Worm (Caenorhabditis elegans) whole organism, L3 larva: ENCODE data around the gene ddx-17.

Experiments
- R02D3.7 ChIP-seq: fragments of 150-350 bp; optimal IDR thresholded peaks from 2 replicates; lab custom pipeline; 2014; ENCODE audit warnings: missing biosample characterization, missing genetic modification characterization
- ZK546.5 ChIP-seq: sonication (generic microtip); optimal IDR thresholded peaks from 2 replicates; lab custom pipeline; 2017; ENCODE audit warnings: missing biosample characterization, missing genetic modification characterization
- aly-2 ChIP-seq: fragments of 150-350 bp; optimal IDR thresholded peaks from 2 replicates; lab custom pipeline; 2014; ENCODE audit warnings: missing biosample characterization, missing genetic modification characterization
- ama-1 ChIP-seq: fragments of 150-350 bp; optimal IDR thresholded peaks from 2 replicates; lab custom pipeline; 2018
- ceh-28 ChIP-seq: fragments of 150-350 bp; optimal IDR thresholded peaks from 2 replicates; lab custom pipeline; 2014; ENCODE audit warnings: missing biosample characterization, missing genetic modification reagents, missing genetic modification characterization
- ceh-82 ChIP-seq: fragments of 150-350 bp; optimal IDR thresholded peaks from 2 replicates; lab custom pipeline; 2014; ENCODE audit warnings: missing biosample characterization, missing genetic modification characterization
- ceh-9 ChIP-seq: sonication (generic microtip); optimal IDR thresholded peaks from 2 replicates; lab custom pipeline; 2018; ENCODE audit warnings: missing biosample characterization, missing genetic modification characterization
- daf-12 ChIP-seq: fragments of 150-350 bp; optimal IDR thresholded peaks from 2 replicates; lab custom pipeline; 2014; ENCODE audit warnings: missing biosample characterization, missing genetic modification reagents, missing genetic modification characterization
- egl-27 ChIP-seq: sonication (generic microtip); optimal IDR thresholded peaks from 4 replicates; lab custom pipeline; 2017; ENCODE audit warnings: missing biosample characterization, missing genetic modification reagents, missing genetic modification characterization
- elt-1 ChIP-seq: fragments of 150-350 bp; optimal IDR thresholded peaks from 2 replicates; lab custom pipeline; 2014; ENCODE audit warnings: missing biosample characterization, missing genetic modification characterization
- elt-2 ChIP-seq: sonication (generic microtip); optimal IDR thresholded peaks from 2 replicates; lab custom pipeline; 2016; ENCODE audit warnings: missing genetic modification reagents, mild to moderate bottlenecking, missing genetic modification characterization, missing compliant biosample characterization
- elt-3 ChIP-seq, 3 experiments: fragments of 150-350 bp in 1 of 3; sonication (generic microtip) in 2 of 3; optimal IDR thresholded peaks; 2 replicates in 2 of 3; 4 replicates in 1 of 3; lab custom pipeline; 2014 to 2017; ENCODE audit warnings: missing biosample characterization in 3 of 3, missing genetic modification characterization in 3 of 3
- eor-1 ChIP-seq, 2 experiments: fragments of 150-350 bp; optimal IDR thresholded peaks; 2 replicates each; lab custom pipeline; 2014 to 2018; ENCODE audit warnings: missing biosample characterization in 2 of 2, missing genetic modification characterization in 2 of 2
- fkh-10 ChIP-seq: sonication (generic microtip); optimal IDR thresholded peaks from 2 replicates; lab custom pipeline; 2017; ENCODE audit warnings: missing biosample characterization, missing genetic modification reagents, missing genetic modification characterization
- fkh-2 ChIP-seq: fragments of 150-350 bp; optimal IDR thresholded peaks from 2 replicates; lab custom pipeline; 2014; ENCODE audit warnings: missing biosample characterization, missing genetic modification reagents, missing genetic modification characterization
- fos-1 ChIP-seq: fragments of 150-350 bp; optimal IDR thresholded peaks from 2 replicates; lab custom pipeline; 2014; ENCODE audit warnings: missing biosample characterization, missing genetic modification characterization
- hmg-11 ChIP-seq: sonication (generic microtip); optimal IDR thresholded peaks from 2 replicates; lab custom pipeline; 2016; ENCODE audit warnings: missing genetic modification characterization, missing compliant biosample characterization
- jun-1 ChIP-seq: fragments of 150-350 bp; optimal IDR thresholded peaks from 2 replicates; lab custom pipeline; 2014; ENCODE audit warnings: missing biosample characterization, missing genetic modification reagents, missing genetic modification characterization
- lin-15B ChIP-seq: fragments of 150-350 bp; optimal IDR thresholded peaks from 2 replicates; lab custom pipeline; 2014; ENCODE audit warnings: missing biosample characterization, missing genetic modification characterization
- lin-39 ChIP-seq: fragments of 150-350 bp; optimal IDR thresholded peaks from 2 replicates; lab custom pipeline; 2018; ENCODE audit warnings: missing biosample characterization, missing genetic modification reagents, missing genetic modification characterization
- mdl-1 ChIP-seq: fragments of 150-350 bp; optimal IDR thresholded peaks from 2 replicates; lab custom pipeline; 2014; ENCODE audit warnings: missing biosample characterization, missing genetic modification characterization
- nfya-1 ChIP-seq: sonication (generic microtip); optimal IDR thresholded peaks from 2 replicates; lab custom pipeline; 2017; ENCODE audit warnings: missing genetic modification characterization, mild to moderate bottlenecking, missing compliant biosample characterization, antibody characterized with exemption, moderate library complexity; ENCODE audit not compliant: insufficient read depth
- nhr-11 ChIP-seq: fragments of 150-350 bp; optimal IDR thresholded peaks from 2 replicates; lab custom pipeline; 2014; ENCODE audit warnings: missing biosample characterization, missing genetic modification characterization
- nhr-12 ChIP-seq: fragments of 150-350 bp; optimal IDR thresholded peaks from 2 replicates; lab custom pipeline; 2014; ENCODE audit warnings: missing biosample characterization, missing genetic modification characterization
- nhr-23 ChIP-seq: fragments of 150-350 bp; optimal IDR thresholded peaks from 2 replicates; lab custom pipeline; 2014; ENCODE audit warnings: missing biosample characterization, missing genetic modification reagents, missing genetic modification characterization
- nhr-25 ChIP-seq: sonication (generic microtip); optimal IDR thresholded peaks from 2 replicates; lab custom pipeline; 2017; ENCODE audit warnings: missing biosample characterization, missing genetic modification characterization
- nhr-28 ChIP-seq: fragments of 150-350 bp; optimal IDR thresholded peaks from 2 replicates; lab custom pipeline; 2014; ENCODE audit warnings: missing biosample characterization, missing genetic modification characterization
- nhr-43 ChIP-seq: sonication (generic microtip); optimal IDR thresholded peaks from 2 replicates; lab custom pipeline; 2016; ENCODE audit warnings: mild to moderate bottlenecking, missing genetic modification characterization, missing compliant biosample characterization; ENCODE audit not compliant: poor library complexity, severe bottlenecking
- nhr-67 ChIP-seq: fragments of 150-350 bp; optimal IDR thresholded peaks from 2 replicates; lab custom pipeline; 2014; ENCODE audit warnings: missing biosample characterization, missing genetic modification characterization
- nhr-76 ChIP-seq: fragments of 150-350 bp; sonication (generic microtip); optimal IDR thresholded peaks from 5 replicates; lab custom pipeline; 2014; ENCODE audit warnings: missing biosample characterization, missing genetic modification characterization
- nhr-77 ChIP-seq: fragments of 150-350 bp; optimal IDR thresholded peaks from 2 replicates; lab custom pipeline; 2014; ENCODE audit warnings: missing biosample characterization, missing genetic modification characterization
- pha-4 ChIP-seq: fragments of 150-350 bp; optimal IDR thresholded peaks from 2 replicates; lab custom pipeline; 2014; ENCODE audit warnings: missing biosample characterization, missing genetic modification reagents, missing genetic modification characterization
- pqm-1 ChIP-seq: fragments of 150-350 bp; optimal IDR thresholded peaks from 2 replicates; lab custom pipeline; 2017; ENCODE audit warnings: missing biosample characterization, missing genetic modification characterization, inconsistent platforms
- sea-2 ChIP-seq: fragments of 150-350 bp; sonication (generic microtip); optimal IDR thresholded peaks from 4 replicates; lab custom pipeline; 2014; ENCODE audit warnings: missing biosample characterization, missing genetic modification reagents, missing genetic modification characterization
- skn-1 ChIP-seq: fragments of 150-350 bp; optimal IDR thresholded peaks from 2 replicates; lab custom pipeline; 2014; ENCODE audit warnings: missing biosample characterization, missing genetic modification characterization
- snpc-4 ChIP-seq: fragments of 150-350 bp; optimal IDR thresholded peaks from 2 replicates; lab custom pipeline; 2014; ENCODE audit warnings: missing biosample characterization, missing genetic modification characterization
- tbx-2 ChIP-seq: sonication (generic microtip); optimal IDR thresholded peaks from 2 replicates; lab custom pipeline; 2016; ENCODE audit warnings: mild to moderate bottlenecking, missing genetic modification characterization, missing compliant biosample characterization
- unc-39 ChIP-seq: sonication (generic microtip); optimal IDR thresholded peaks from 4 replicates; lab custom pipeline; 2017; ENCODE audit warnings: missing biosample characterization, missing genetic modification characterization
- unc-62 ChIP-seq: fragments of 150-350 bp; sonication (generic microtip); optimal IDR thresholded peaks from 4 replicates; lab custom pipeline; 2014; ENCODE audit warnings: missing biosample characterization, missing genetic modification reagents, missing genetic modification characterization
- ztf-11 ChIP-seq: fragments of 150-350 bp; optimal IDR thresholded peaks from 2 replicates; lab custom pipeline; 2014; ENCODE audit warnings: missing biosample characterization, missing genetic modification characterization
- ztf-4 ChIP-seq: fragments of 150-350 bp; optimal IDR thresholded peaks from 2 replicates; lab custom pipeline; 2014; ENCODE audit warnings: missing biosample characterization, missing genetic modification characterization

ddx-17 gene

ce11 chrV:13981677-13982076, 30.2 kb downstream of the ddx-17 start:
- TF ChIP-seq nhr-67 (no peak), unc-62 (GFP tag; lab: Kevin White, UChicago) (no peak), elt-1 (tag; lab: Kevin White, UChicago) (no peak), nhr-12 (no peak), ama-1 (lab: Kevin White, UChicago) (no peak), mdl-1 (tag; lab: Kevin White, UChicago) (no peak), ceh-9 (no peak), fkh-2 (tag; lab: Kevin White, UChicago) (no peak), lin-15B (tag; lab: Kevin White, UChicago) (no peak), ztf-11 (no peak), jun-1 (tag; lab: Kevin White, UChicago) (no peak), sea-2 (GFP tag; lab: Kevin White, UChicago) (no peak), fkh-10 (GFP tag; lab: Kevin White, UChicago) (no peak), nhr-11 (no peak)

ce11 chrV:13980807-13981206, 31.0 kb downstream of the ddx-17 start, which contains the start of gene eol-1:
TSS of gene eol-1 (minus strand) at chrV:13980907.
- no peak for TF ChIP-seq daf-12 (tag; lab: Kevin White, UChicago)
- no peak for TF ChIP-seq nhr-11
- no peak for TF ChIP-seq pha-4 (tag; lab: Kevin White, UChicago)
- no peak for TF ChIP-seq nhr-77
- TF ChIP-seq elt-3 (tag; optimal IDR thresholded peaks at IDR 0.05; lab: Kevin White, UChicago) = no peak
- no peak for TF ChIP-seq elt-2 (tag; lab: Kevin White, UChicago)
- TF ChIP-seq skn-1 (tag; lab: Kevin White, UChicago) = no peak
- TF ChIP-seq R02D3.7 (tag; lab: Kevin White, UChicago) = no peak
- no peak for TF ChIP-seq ztf-4 (tag; lab: Kevin White, UChicago)
- TF ChIP-seq ceh-82 (tag; lab: Kevin White, UChicago) = no peak
- no peak for TF ChIP-seq fkh-10 (GFP tag; lab: Kevin White, UChicago)
- TF ChIP-seq fos-1 (tag; lab: Kevin White, UChicago) = no peak
- TF ChIP-seq fkh-2 (tag; lab: Kevin White, UChicago) = no peak
- no peak for TF ChIP-seq mdl-1 (tag; lab: Kevin White, UChicago)
- no peak for TF ChIP-seq nhr-76 (tag; lab: Kevin White, UChicago)
- no peak for TF ChIP-seq unc-39
- no peak for TF ChIP-seq tbx-2 (tag; lab: Kevin White, UChicago)

- no peak for TF ChIP-seq nhr-11
- peak; percentile 75 for TF ChIP-seq nhr-25
- peak; percentile 67 for TF ChIP-seq elt-1 (tag; lab: Kevin White, UChicago)
- no peak for TF ChIP-seq nhr-23 (tag; lab: Kevin White, UChicago)
- TF ChIP-seq, all 47 proteins: peak for 2
These were observed 48.4 kb downstream of the ddx-17 start, which contains the start of gene sao-1 for ce11 chrV:13963279-13963976. TSS of gene sao-1 (plus strand) at chrV:13963926.

ce11 chrV:13961927-13962419, 49.9 kb downstream of the ddx-17 start, which contains the start of the genes algn-13 and R10D12.13:
TSS of gene algn-13 (minus strand) at chrV:13961977.
TSS of gene R10D12.13 (plus strand) at chrV:13962417.
- no peak for TF ChIP-seq ceh-28 (tag; lab: Kevin White, UChicago)
- TF ChIP-seq nhr-67 = no peak
- TF ChIP-seq hmg-11 = peak; percentile 91
- no peak for TF ChIP-seq elt-3 (tag; optimal IDR thresholded peaks at IDR 0.05; lab: Kevin White, UChicago)
- TF ChIP-seq ceh-82 (tag; lab: Kevin White, UChicago) = no peak
- TF ChIP-seq nhr-12 = no peak
- no peak for TF ChIP-seq unc-39
- no peak for TF ChIP-seq eor-1 (tag; optimal IDR thresholded peaks at IDR 0.05; lab: Kevin White, UChicago)
- TF ChIP-seq elt-1 (tag; lab: Kevin White, UChicago) = no peak
- TF ChIP-seq pqm-1 (tag; lab: Kevin White, UChicago) = no peak
- peak; percentile 54 for TF ChIP-seq nfya-1 (tag; lab: Kevin White, UChicago)
- TF ChIP-seq elt-2 (tag; lab: Kevin White, UChicago) = peak; percentile 41
- peak; percentile 44 for TF ChIP-seq pha-4 (tag; lab: Kevin White, UChicago)
- TF ChIP-seq nhr-23 (tag; lab: Kevin White, UChicago) = peak; percentile 19
- peak; percentile 72 for TF ChIP-seq snpc-4 (tag; lab: Kevin White, UChicago)
- TF ChIP-seq fos-1 (tag; lab: Kevin White, UChicago) = no peak
- TF ChIP-seq egl-27 (tag; lab: Kevin White, UChicago) = no peak
- peak; percentile 27 for TF ChIP-seq skn-1 (tag; lab: Kevin White, UChicago)
- TF ChIP-seq ztf-4 (tag; lab: Kevin White, UChicago) = no peak
- no peak for TF ChIP-seq nhr-77
- peak; percentile 46 for TF ChIP-seq R02D3.7 (tag; lab: Kevin White, UChicago)
- no peak for TF ChIP-seq ama-1 (lab: Kevin White, UChicago)
- no peak for TF ChIP-seq ZK546.5
- TF ChIP-seq nhr-43 (tag; lab: Kevin White, UChicago) = peak; percentile 76
- TF ChIP-seq ztf-11 = no peak
- peak; percentile 35 for TF ChIP-seq lin-15B (tag; lab: Kevin White, UChicago)
- TF ChIP-seq daf-12 (tag; lab: Kevin White, UChicago) = no peak
- no peak for TF ChIP-seq lin-39 (tag; lab: Kevin White, UChicago)
- no peak for TF ChIP-seq nhr-28 (tag; lab: Kevin White, UChicago)
- no peak for TF ChIP-seq aly-2 (tag; lab: Kevin White, UChicago)
